Worm (Caenorhabditis elegans) whole organism, L3 larva: ENCODE results near the gene C36C5.12.

Source experiments
- R02D3.7 ChIP-seq: fragments of 150-350 bp; optimal IDR thresholded peaks from 2 replicates; lab custom pipeline; 2014; ENCODE audit warnings: missing biosample characterization, missing genetic modification characterization
- elt-3 ChIP-seq, 3 experiments: fragments of 150-350 bp in 1 of 3; sonication (generic microtip) in 2 of 3; optimal IDR thresholded peaks; 2 replicates in 2 of 3; 4 replicates in 1 of 3; lab custom pipeline; 2014 to 2017; ENCODE audit warnings: missing biosample characterization in 3 of 3, missing genetic modification characterization in 3 of 3
- lin-39 ChIP-seq: fragments of 150-350 bp; optimal IDR thresholded peaks from 2 replicates; lab custom pipeline; 2018; ENCODE audit warnings: missing biosample characterization, missing genetic modification reagents, missing genetic modification characterization
- nhr-12 ChIP-seq: fragments of 150-350 bp; optimal IDR thresholded peaks from 2 replicates; lab custom pipeline; 2014; ENCODE audit warnings: missing biosample characterization, missing genetic modification characterization
- nhr-237 ChIP-seq: fragments of 150-350 bp; optimal IDR thresholded peaks from 2 replicates; lab custom pipeline; 2014; ENCODE audit warnings: missing biosample characterization, missing genetic modification characterization
- nhr-28 ChIP-seq: fragments of 150-350 bp; optimal IDR thresholded peaks from 2 replicates; lab custom pipeline; 2014; ENCODE audit warnings: missing biosample characterization, missing genetic modification characterization
- nhr-43 ChIP-seq: sonication (generic microtip); optimal IDR thresholded peaks from 2 replicates; lab custom pipeline; 2016; ENCODE audit warnings: mild to moderate bottlenecking, missing genetic modification characterization, missing compliant biosample characterization; ENCODE audit not compliant: poor library complexity, severe bottlenecking
- pha-4 ChIP-seq: fragments of 150-350 bp; optimal IDR thresholded peaks from 2 replicates; lab custom pipeline; 2014; ENCODE audit warnings: missing biosample characterization, missing genetic modification reagents, missing genetic modification characterization
- skn-1 ChIP-seq: fragments of 150-350 bp; optimal IDR thresholded peaks from 2 replicates; lab custom pipeline; 2014; ENCODE audit warnings: missing biosample characterization, missing genetic modification characterization
- unc-62 ChIP-seq: fragments of 150-350 bp; sonication (generic microtip); optimal IDR thresholded peaks from 4 replicates; lab custom pipeline; 2014; ENCODE audit warnings: missing biosample characterization, missing genetic modification reagents, missing genetic modification characterization
- zag-1 ChIP-seq: fragments of 150-350 bp; optimal IDR thresholded peaks from 2 replicates; lab custom pipeline; 2014; ENCODE audit warnings: missing biosample characterization, missing genetic modification characterization

- TF ChIP-seq nhr-12 (tag; lab: Kevin White, UChicago), result no peak
- TF ChIP-seq elt-3 (tag; optimal IDR thresholded peaks at IDR 0.05; lab: Kevin White, UChicago), result no peak
- TF ChIP-seq lin-39 (tag; lab: Kevin White, UChicago), result no peak
- TF ChIP-seq zag-1, result no peak
- TF ChIP-seq pha-4, result no peak
- no peak for TF ChIP-seq unc-62 (GFP tag; lab: Kevin White, UChicago)
- no peak for TF ChIP-seq skn-1 (tag; lab: Kevin White, UChicago)
- no peak for TF ChIP-seq nhr-43
- no peak for TF ChIP-seq nhr-237 (tag; lab: Kevin White, UChicago)
- TF ChIP-seq R02D3.7, result no peak
- no peak for TF ChIP-seq nhr-28 (tag; lab: Kevin White, UChicago)
Observed at ce11 chrV:3188043-3188442, 28.9 kb upstream of the C36C5.12 start, which contains the start of gene lag-2.
